Fruit fly (Drosophila melanogaster) whole organism, pupa: ENCODE data around the gene Cap-D2.

Source experiments
- CG10348 ChIP-seq: fragments of 200-800 bp; sonication (Bioruptor generic); IDR thresholded peaks from 2 replicates; pipeline ENCODE4 v1.3.6; 2022; ENCODE audit warnings: missing biosample characterization, missing genetic modification characterization
- CG12605 ChIP-seq: fragments of 200-800 bp; sonication (Bioruptor generic); IDR thresholded peaks from 2 replicates; pipeline ENCODE4 v1.3.6; 2022; ENCODE audit warnings: missing biosample characterization, missing genetic modification characterization
- CG13204 ChIP-seq: fragments of 200-800 bp; sonication (Bioruptor generic); optimal IDR thresholded peaks from 2 replicates; lab custom pipeline; 2018; ENCODE audit warnings: missing biosample characterization, mild to moderate bottlenecking, missing genetic modification characterization, moderate library complexity
- CG14655 ChIP-seq: fragments of 200-800 bp; sonication (Bioruptor generic); optimal IDR thresholded peaks from 3 replicates; lab custom pipeline; 2017; ENCODE audit warnings: mild to moderate bottlenecking, missing biosample characterization, missing genetic modification reagents, missing genetic modification characterization
- CG17806 ChIP-seq: fragments of 200-800 bp; sonication (Bioruptor generic); optimal IDR thresholded peaks from 2 replicates; lab custom pipeline; 2018; ENCODE audit warnings: missing biosample characterization, mild to moderate bottlenecking, missing genetic modification characterization, moderate library complexity
- CG34367 ChIP-seq: fragments of 200-800 bp; sonication (Bioruptor generic); optimal IDR thresholded peaks from 2 replicates; lab custom pipeline; 2018; ENCODE audit warnings: missing biosample characterization, mild to moderate bottlenecking, missing genetic modification characterization
- CG4496 ChIP-seq: fragments of 200-800 bp; sonication (Bioruptor generic); IDR thresholded peaks from 3 replicates; pipeline ENCODE4 v1.3.6; 2022; ENCODE audit warnings: missing biosample characterization, missing genetic modification characterization
- CG8159 ChIP-seq: fragments of 200-800 bp; sonication (Bioruptor generic); optimal IDR thresholded peaks from 3 replicates; lab custom pipeline; 2018; ENCODE audit warnings: missing biosample characterization, mild to moderate bottlenecking, missing genetic modification characterization, moderate library complexity
- CG8301 ChIP-seq: fragments of 200-800 bp; sonication (Bioruptor generic); optimal IDR thresholded peaks from 2 replicates; lab custom pipeline; 2018; ENCODE audit warnings: missing biosample characterization, mild to moderate bottlenecking, missing genetic modification characterization
- EcR ChIP-seq: fragments of 200-800 bp; sonication (Bioruptor generic); optimal IDR thresholded peaks from 3 replicates; lab custom pipeline; 2019; ENCODE audit warnings: missing biosample characterization, missing genetic modification characterization, mild to moderate bottlenecking, moderate library complexity, missing genetic modification reagents
- Ets98B ChIP-seq: fragments of 200-800 bp; sonication (Bioruptor generic); IDR thresholded peaks from 2 replicates; pipeline ENCODE4 v1.3.6; 2022; ENCODE audit warnings: missing biosample characterization, missing genetic modification characterization
- Snoo ChIP-seq: fragments of 200-800 bp; sonication (Bioruptor generic); optimal IDR thresholded peaks from 3 replicates; lab custom pipeline; 2017; ENCODE audit warnings: missing biosample characterization, mild to moderate bottlenecking, missing genetic modification characterization, inconsistent platforms
- gl ChIP-seq: fragments of 200-800 bp; sonication (Bioruptor generic); optimal IDR thresholded peaks from 2 replicates; lab custom pipeline; 2018; ENCODE audit warnings: missing biosample characterization, mild to moderate bottlenecking, missing genetic modification characterization
- rn ChIP-seq: fragments of 200-800 bp; sonication (Bioruptor generic); IDR thresholded peaks from 2 replicates; pipeline ENCODE4 v1.3.6; 2022; ENCODE audit warnings: missing biosample characterization, missing genetic modification characterization

- TF ChIP-seq CG17806 (tag; lab: Kevin White, UChicago), result no peak
- no peak for TF ChIP-seq CG12605 (GFP tag; lab: Robert Waterston, UW)
- no peak for TF ChIP-seq CG14655
- no peak for TF ChIP-seq CG10348
- no peak for TF ChIP-seq CG8301 (tag; lab: Kevin White, UChicago)
- TF ChIP-seq CG13204, result no peak
- TF ChIP-seq Snoo (tag; lab: Kevin White, UChicago), result no peak
- TF ChIP-seq Ets98B (GFP tag; lab: Robert Waterston, UW), result no peak
- no peak for TF ChIP-seq CG34367 (tag; lab: Kevin White, UChicago)
- TF ChIP-seq gl (tag; lab: Kevin White, UChicago), result no peak
- no peak for TF ChIP-seq CG8159 (tag; lab: Kevin White, UChicago)
- no peak for TF ChIP-seq rn (GFP tag; lab: Robert Waterston, UW)
- TF ChIP-seq EcR, result no peak
- no peak for TF ChIP-seq CG4496 (GFP tag; lab: Robert Waterston, UW)
Measured at dm6 chr3R:29686698-29687097, 11.2 kb downstream of the Cap-D2 start.
